Worm (Caenorhabditis elegans) whole organism, early embryonic: ENCODE measurements around the gene rskd-1.

ENCODE experiments used
- B0310.2 ChIP-seq: sonication (generic microtip); optimal IDR thresholded peaks from 2 replicates; lab custom pipeline; 2016; ENCODE audit warnings: mild to moderate bottlenecking, missing genetic modification characterization, missing compliant biosample characterization
- F13C5.2 ChIP-seq: sonication (generic microtip); optimal IDR thresholded peaks from 2 replicates; lab custom pipeline; 2017; ENCODE audit warnings: mild to moderate bottlenecking, missing genetic modification characterization, inconsistent platforms, missing compliant biosample characterization
- ama-1 ChIP-seq: fragments of 150-350 bp; optimal IDR thresholded peaks from 2 replicates; lab custom pipeline; 2014
- ceh-36 ChIP-seq: sonication (generic microtip); optimal IDR thresholded peaks from 2 replicates; lab custom pipeline; 2016; ENCODE audit warnings: missing genetic modification characterization, inconsistent platforms, missing compliant biosample characterization
- hmg-4 ChIP-seq: fragments of 200-800 bp; sonication (Bioruptor generic); optimal IDR thresholded peaks from 2 replicates; lab custom pipeline; 2018; ENCODE audit warnings: mild to moderate bottlenecking, missing genetic modification characterization, missing compliant biosample characterization
- scrt-1 ChIP-seq: fragments of 200-800 bp; sonication (Bioruptor generic); IDR thresholded peaks from 2 replicates; pipeline ENCODE4 v1.3.6; 2022; ENCODE audit warnings: missing genetic modification characterization, missing compliant biosample characterization
- tbx-11 ChIP-seq: fragments of 200-800 bp; sonication (Bioruptor generic); IDR thresholded peaks from 2 replicates; pipeline ENCODE4 v1.3.6; 2022; ENCODE audit warnings: missing genetic modification characterization, missing compliant biosample characterization
- tbx-37 ChIP-seq: fragments of 200-800 bp; sonication (Bioruptor generic); conservative IDR thresholded peaks from 2 replicates; pipeline ENCODE4 v1.3.6; 2022; ENCODE audit warnings: missing genetic modification reagents, missing genetic modification characterization, missing compliant biosample characterization
- tra-4 ChIP-seq: sonication (generic microtip); optimal IDR thresholded peaks from 2 replicates; lab custom pipeline; 2017; ENCODE audit warnings: missing genetic modification characterization, missing compliant biosample characterization

- TF ChIP-seq hmg-4 (no peak), ama-1 (lab: Kevin White, UChicago) (no peak), tbx-11 (no peak), F13C5.2 (tag; lab: Kevin White, UChicago) (no peak), ceh-36 (tag; lab: Kevin White, UChicago) (no peak), scrt-1 (no peak), tbx-37 (GFP tag; lab: Robert Waterston, UW) (no peak), tra-4 (tag; lab: Kevin White, UChicago) (no peak), B0310.2 (no peak)
Measured at ce11 chrV:12269272-12269767, 19.1 kb downstream of the rskd-1 start, which contains the start of gene twk-24.
